Fruit fly (Drosophila melanogaster) whole organism, embryonic: ENCODE measurements around the gene RapGAP1.

ENCODE experiments used
- CG10543 ChIP-seq: fragments of 200-800 bp; sonication (Bioruptor generic); optimal IDR thresholded peaks from 3 replicates; lab custom pipeline; 2017; ENCODE audit warnings: missing biosample characterization, mild to moderate bottlenecking, missing genetic modification characterization, moderate library complexity
- CG10979 ChIP-seq: fragments of 200-800 bp; sonication (Bioruptor generic); optimal IDR thresholded peaks from 2 replicates; lab custom pipeline; 2018; ENCODE audit warnings: missing biosample characterization, mild to moderate bottlenecking, missing genetic modification characterization, moderate library complexity
- CG11723 ChIP-seq: fragments of 200-800 bp; sonication (Bioruptor generic); optimal IDR thresholded peaks from 2 replicates; lab custom pipeline; 2017; ENCODE audit warnings: missing biosample characterization, mild to moderate bottlenecking, missing genetic modification characterization
- CG15514 ChIP-seq: fragments of 200-800 bp; sonication (Bioruptor generic); optimal IDR thresholded peaks from 3 replicates; lab custom pipeline; 2017; ENCODE audit warnings: missing biosample characterization, missing genetic modification characterization, mild to moderate bottlenecking, moderate library complexity, missing genetic modification reagents
- CG15696 ChIP-seq: fragments of 200-800 bp; sonication (Bioruptor generic); optimal IDR thresholded peaks from 2 replicates; lab custom pipeline; 2019; ENCODE audit warnings: missing biosample characterization, mild to moderate bottlenecking, missing genetic modification characterization, moderate library complexity
- CG17328 ChIP-seq: fragments of 200-800 bp; sonication (Bioruptor generic); IDR thresholded peaks from 2 replicates; pipeline ENCODE4 v1.3.6; 2022; ENCODE audit warnings: missing biosample characterization, missing genetic modification characterization
- CG4360 ChIP-seq: fragments of 200-800 bp; sonication (Bioruptor generic); IDR thresholded peaks from 2 replicates; pipeline ENCODE4 v1.3.6; 2022; ENCODE audit warnings: missing biosample characterization, missing genetic modification characterization
- CG5245 ChIP-seq: fragments of 200-800 bp; sonication (Bioruptor generic); optimal IDR thresholded peaks from 3 replicates; lab custom pipeline; 2016; ENCODE audit warnings: missing biosample characterization, missing genetic modification characterization
- CG6689 ChIP-seq: fragments of 200-800 bp; sonication (Bioruptor generic); IDR thresholded peaks from 2 replicates; pipeline ENCODE4 v1.3.6; 2022; ENCODE audit warnings: missing biosample characterization, missing genetic modification characterization
- CG7271 ChIP-seq: fragments of 200-800 bp; sonication (Bioruptor generic); optimal IDR thresholded peaks from 2 replicates; lab custom pipeline; 2018; ENCODE audit warnings: missing biosample characterization, mild to moderate bottlenecking, missing genetic modification characterization, moderate library complexity
- CG7963 ChIP-seq: fragments of 200-800 bp; sonication (Bioruptor generic); IDR thresholded peaks from 3 replicates; pipeline ENCODE4 v1.3.6; 2022; ENCODE audit warnings: missing biosample characterization, missing genetic modification characterization; ENCODE audit not compliant: partially characterized antibody
- CG8281 ChIP-seq: fragments of 200-800 bp; sonication (Bioruptor generic); optimal IDR thresholded peaks from 2 replicates; lab custom pipeline; 2018; ENCODE audit warnings: missing biosample characterization, mild to moderate bottlenecking, missing genetic modification characterization, moderate library complexity
- CG8765 ChIP-seq: fragments of 200-800 bp; sonication (Bioruptor generic); IDR thresholded peaks from 2 replicates; pipeline ENCODE4 v1.3.6; 2022; ENCODE audit warnings: missing biosample characterization, missing genetic modification characterization
- CG9437 ChIP-seq: fragments of 200-800 bp; sonication (Bioruptor generic); optimal IDR thresholded peaks from 2 replicates; lab custom pipeline; 2018; ENCODE audit warnings: missing biosample characterization, mild to moderate bottlenecking, missing genetic modification characterization
- Dll ChIP-seq: fragments of 200-800 bp; sonication (Bioruptor generic); IDR thresholded peaks from 4 replicates; pipeline ENCODE4 v1.3.6; 2022; ENCODE audit warnings: missing biosample characterization, missing genetic modification characterization; ENCODE audit not compliant: partially characterized antibody
- Drgx ChIP-seq: fragments of 200-800 bp; sonication (Bioruptor generic); IDR thresholded peaks from 2 replicates; pipeline ENCODE4 v1.3.6; 2022; ENCODE audit warnings: missing biosample characterization, missing genetic modification characterization
- E2f2 ChIP-seq: fragments of 200-800 bp; sonication (Bioruptor generic); IDR thresholded peaks from 2 replicates; pipeline ENCODE4 v1.3.6; 2022; ENCODE audit warnings: missing biosample characterization, missing genetic modification characterization
- Ets97D ChIP-seq: fragments of 200-800 bp; sonication (Bioruptor generic); optimal IDR thresholded peaks from 3 replicates; lab custom pipeline; 2016; ENCODE audit warnings: missing biosample characterization, missing genetic modification characterization
- GATAe ChIP-seq: fragments of 200-800 bp; sonication (Bioruptor generic); conservative IDR thresholded peaks from 2 replicates; pipeline ENCODE4 v1.3.6; 2022; ENCODE audit warnings: missing biosample characterization, missing genetic modification characterization
- Hand ChIP-seq: fragments of 200-800 bp; sonication (Bioruptor generic); optimal IDR thresholded peaks from 2 replicates; lab custom pipeline; 2017; ENCODE audit warnings: mild to moderate bottlenecking, missing biosample characterization, missing genetic modification reagents, missing genetic modification characterization
- Hey ChIP-seq: fragments of 200-800 bp; sonication (Bioruptor generic); optimal IDR thresholded peaks from 3 replicates; lab custom pipeline; 2018; ENCODE audit warnings: missing biosample characterization, mild to moderate bottlenecking, missing genetic modification characterization
- Hr39 ChIP-seq: fragments of >200 bp; optimal IDR thresholded peaks from 2 replicates; lab custom pipeline; 2017
- Hr51 ChIP-seq, 2 experiments: fragments of 200-800 bp; sonication (Bioruptor generic); optimal IDR thresholded peaks; 2 replicates in 1 of 2; 3 replicates in 1 of 2; lab custom pipeline; 2016 to 2018; ENCODE audit warnings: missing biosample characterization in 2 of 2, missing genetic modification characterization in 2 of 2, mild to moderate bottlenecking in 1 of 2, moderate library complexity in 1 of 2
- Hr78 ChIP-seq, 2 experiments: fragments of 200-800 bp in 1 of 2; fragments of >200 bp in 1 of 2; sonication (Bioruptor generic) in 1 of 2; optimal IDR thresholded peaks; 2 replicates each; lab custom pipeline; 2017 to 2019; ENCODE audit warnings: missing biosample characterization in 2 of 2, missing genetic modification characterization in 2 of 2, mild to moderate bottlenecking in 1 of 2, moderate library complexity in 1 of 2
- Nf-YC ChIP-seq: fragments of 200-800 bp; optimal IDR thresholded peaks from 3 replicates; lab custom pipeline; 2019; ENCODE audit warnings: missing biosample characterization, mild to moderate bottlenecking, missing genetic modification characterization, moderate library complexity
- NfI ChIP-seq: fragments of 200-800 bp; sonication (Bioruptor generic); optimal IDR thresholded peaks from 3 replicates; lab custom pipeline; 2018; ENCODE audit warnings: missing biosample characterization, mild to moderate bottlenecking, missing genetic modification characterization, moderate library complexity
- Side ChIP-seq: fragments of 200-800 bp; sonication (Bioruptor generic); optimal IDR thresholded peaks from 2 replicates; lab custom pipeline; 2016; ENCODE audit warnings: missing biosample characterization, missing genetic modification characterization
- corto ChIP-seq: fragments of 200-800 bp; sonication (Bioruptor generic); optimal IDR thresholded peaks from 2 replicates; lab custom pipeline; 2016; ENCODE audit warnings: missing biosample characterization, mild to moderate bottlenecking, missing genetic modification characterization, moderate library complexity
- crc ChIP-seq: fragments of 200-800 bp; sonication (Bioruptor generic); optimal IDR thresholded peaks from 2 replicates; lab custom pipeline; 2016; ENCODE audit warnings: missing biosample characterization, missing genetic modification characterization
- dimm ChIP-seq: fragments of 200-800 bp; sonication (Bioruptor generic); IDR thresholded peaks from 2 replicates; pipeline ENCODE4 v1.3.6; 2022; ENCODE audit warnings: missing biosample characterization, missing genetic modification characterization
- dysf ChIP-seq: fragments of 200-800 bp; sonication (Bioruptor generic); IDR thresholded peaks from 3 replicates; pipeline ENCODE4 v1.3.6; 2022; ENCODE audit warnings: missing biosample characterization, missing genetic modification characterization
- en ChIP-seq: fragments of 200-800 bp; sonication (Bioruptor generic); optimal IDR thresholded peaks from 2 replicates; lab custom pipeline; 2016; ENCODE audit warnings: missing biosample characterization, missing genetic modification characterization
- ftz-f1 ChIP-seq: fragments of 200-800 bp; sonication (Bioruptor generic); optimal IDR thresholded peaks from 2 replicates; lab custom pipeline; 2016; ENCODE audit warnings: missing biosample characterization, missing genetic modification characterization
- gce ChIP-seq: fragments of 200-800 bp; sonication (Bioruptor generic); IDR thresholded peaks from 3 replicates; pipeline ENCODE4 v1.3.6; 2022; ENCODE audit warnings: missing biosample characterization, missing genetic modification characterization
- gcm ChIP-seq: fragments of 200-800 bp; sonication (Bioruptor generic); optimal IDR thresholded peaks from 2 replicates; lab custom pipeline; 2019; ENCODE audit warnings: missing biosample characterization, mild to moderate bottlenecking, missing genetic modification characterization, moderate library complexity
- gsb ChIP-seq: fragments of 200-800 bp; sonication (Bioruptor generic); IDR thresholded peaks from 2 replicates; pipeline ENCODE4 v1.3.6; 2022; ENCODE audit warnings: missing biosample characterization, missing genetic modification characterization
- hbn ChIP-seq: fragments of 200-800 bp; sonication (Bioruptor generic); IDR thresholded peaks from 2 replicates; pipeline ENCODE4 v1.3.6; 2022; ENCODE audit warnings: missing biosample characterization, missing genetic modification characterization; ENCODE audit not compliant: partially characterized antibody
- kah ChIP-seq: fragments of 200-800 bp; sonication (Bioruptor generic); optimal IDR thresholded peaks from 2 replicates; lab custom pipeline; 2018; ENCODE audit warnings: missing biosample characterization, mild to moderate bottlenecking, missing genetic modification characterization
- nerfin-1 ChIP-seq: fragments of 200-800 bp; sonication (Bioruptor generic); optimal IDR thresholded peaks from 3 replicates; lab custom pipeline; 2019; ENCODE audit warnings: missing biosample characterization, mild to moderate bottlenecking, missing genetic modification characterization, moderate library complexity
- otp ChIP-seq: fragments of 200-800 bp; sonication (Bioruptor generic); IDR thresholded peaks from 3 replicates; pipeline ENCODE4, ENCODE4 v1.3.6; 2022; ENCODE audit warnings: missing biosample characterization, missing genetic modification characterization
- pan ChIP-seq, 4 experiments: fragments of >200 bp in 3 of 4; fragments of 200-800 bp in 1 of 4; sonication (Bioruptor generic) in 1 of 4; optimal IDR thresholded peaks in 3 of 4; IDR thresholded peaks in 1 of 4; 2 replicates each; pipeline versions ENCODE4 v1.3.6 to Lab custom; 2017 to 2022; ENCODE audit warnings: missing biosample characterization in 2 of 4, missing genetic modification characterization in 2 of 4, mixed read lengths in 1 of 4
- pfk ChIP-seq: fragments of 200-800 bp; sonication (Bioruptor generic); optimal IDR thresholded peaks from 2 replicates; lab custom pipeline; 2018; ENCODE audit warnings: missing biosample characterization, mild to moderate bottlenecking, missing genetic modification characterization, moderate library complexity
- run ChIP-seq: fragments of 200-800 bp; sonication (Bioruptor generic); optimal IDR thresholded peaks from 3 replicates; lab custom pipeline; 2018; ENCODE audit warnings: missing biosample characterization, mild to moderate bottlenecking, missing genetic modification characterization
- sima ChIP-seq: fragments of 200-800 bp; sonication (Bioruptor generic); optimal IDR thresholded peaks from 2 replicates; lab custom pipeline; 2016; ENCODE audit warnings: missing biosample characterization, missing genetic modification characterization
- slp2 ChIP-seq: fragments of 200-800 bp; sonication (Bioruptor generic); optimal IDR thresholded peaks from 2 replicates; lab custom pipeline; 2016; ENCODE audit warnings: missing biosample characterization, missing genetic modification characterization
- sug ChIP-seq: fragments of 200-800 bp; optimal IDR thresholded peaks from 2 replicates; lab custom pipeline; 2019; ENCODE audit warnings: missing biosample characterization, mild to moderate bottlenecking, missing genetic modification characterization, moderate library complexity
- tap ChIP-seq: fragments of 200-800 bp; optimal IDR thresholded peaks from 3 replicates; lab custom pipeline; 2019; ENCODE audit warnings: missing biosample characterization, mild to moderate bottlenecking, missing genetic modification characterization, moderate library complexity
- twi ChIP-seq: fragments of 200-800 bp; optimal IDR thresholded peaks from 2 replicates; lab custom pipeline; 2019; ENCODE audit warnings: missing biosample characterization, mild to moderate bottlenecking, missing genetic modification characterization, moderate library complexity
- vvl ChIP-seq: fragments of 200-800 bp; sonication (Bioruptor generic); IDR thresholded peaks from 2 replicates; pipeline ENCODE4 v1.3.6; 2022; ENCODE audit warnings: missing biosample characterization, missing genetic modification characterization
- zen2 ChIP-seq: fragments of 200-800 bp; sonication (Bioruptor generic); IDR thresholded peaks from 3 replicates; pipeline ENCODE4 v1.3.6; 2022; ENCODE audit warnings: missing biosample characterization, missing genetic modification characterization; ENCODE audit not compliant: partially characterized antibody

Gene RapGAP1

dm6 chr2L:7512860-7513259 is 65.9 kb downstream of the RapGAP1 start:
- TF ChIP-seq nerfin-1 (peak; percentile 56), Dll (GFP tag; lab: Robert Waterston, UW) (no peak), CG8281 (tag; lab: Kevin White, UChicago) (peak; percentile 17), CG6689 (GFP tag; lab: Robert Waterston, UW) (peak; percentile 83), gce (0 out of 3 replicates have a peak, but pooled peaks have one; percentile 16), GATAe (GFP tag; lab: Robert Waterston, UW) (no peak), CG17328 (GFP tag; lab: Robert Waterston, UW) (peak; percentile 73), run (no peak), twi (tag; lab: Kevin White, UChicago) (peak; percentile 26), dysf (peak; percentile 84), otp (peak; percentile 67; the same call in 1 of the 3 replicates), sug (peak; percentile 28), Hr78 (GFP tag; optimal IDR thresholded peaks at IDR 0.05; lab: Kevin White, UChicago) (no peak), en (GFP tag; lab: Kevin White, UChicago) (peak; percentile 77), pan (optimal IDR thresholded peaks at IDR 0.05; lab: Kevin White, UChicago) (no peak), pan (GFP tag; optimal IDR thresholded peaks at IDR 0.05 in 1 of 2, IDR thresholded peaks at IDR 0.05 in 1 of 2) (peak in 1 of 2 experiments; percentile 77), gcm (peak; percentile 63), pfk (GFP tag; lab: Kevin White, UChicago) (no peak), crc (peak; percentile 88), Hr39 (lab: Kevin White, UChicago) (no peak), Ets97D (no peak), CG4360 (peak; percentile 61; the same call in 1 of the 2 replicates), ftz-f1 (no peak), Hr51 (GFP tag; optimal IDR thresholded peaks at IDR 0.05; lab: Kevin White, UChicago) (peak; percentile 30 to 64), CG5245 (peak; percentile 9), CG11723 (GFP tag; lab: Kevin White, UChicago) (peak; percentile 62), kah (GFP tag; lab: Kevin White, UChicago) (peak; percentile 14), NfI (GFP tag; lab: Kevin White, UChicago) (peak; percentile 52), zen2 (no peak), CG10543 (GFP tag; lab: Kevin White, UChicago) (peak; percentile 30), dimm (GFP tag; lab: Robert Waterston, UW) (no peak), Drgx (GFP tag; lab: Robert Waterston, UW) (peak; percentile 62), CG8765 (peak; percentile 82), E2f2 (GFP tag; lab: Robert Waterston, UW) (peak; percentile 45; the same call in 1 of the 2 replicates), CG9437 (peak; percentile 41), gsb (GFP tag; lab: Robert Waterston, UW) (no peak), CG7271 (peak; percentile 16), CG7963 (no peak), Hey (tag; lab: Kevin White, UChicago) (no peak), CG15696 (peak; percentile 85), hbn (no peak), tap (tag; lab: Kevin White, UChicago) (peak; percentile 73), Nf-YC (peak; percentile 32), Side (GFP tag; lab: Kevin White, UChicago) (peak; percentile 84), vvl (GFP tag; lab: Robert Waterston, UW) (peak; percentile 87), CG15514 (GFP tag; lab: Kevin White, UChicago) (peak; percentile 59), slp2 (GFP tag; lab: Kevin White, UChicago) (peak; percentile 67), sima (no peak), corto (GFP tag; lab: Kevin White, UChicago) (no peak), Hand (GFP tag; lab: Kevin White, UChicago) (peak; percentile 76), CG10979 (tag; lab: Kevin White, UChicago) (peak; percentile 82)
